Worm (Caenorhabditis elegans) whole organism, young adult: ENCODE data around the gene slfl-5.

Source experiments
- C06A6.2 ChIP-seq: fragments of 200-800 bp; sonication (Bioruptor generic); conservative IDR thresholded peaks from 2 replicates; pipeline ENCODE4 v1.3.6; 2022; ENCODE audit warnings: missing genetic modification characterization, missing compliant biosample characterization
- F33H1.4 ChIP-seq: fragments of 200-800 bp; sonication (Bioruptor generic); IDR thresholded peaks from 2 replicates; pipeline ENCODE4 v1.3.6; 2022; ENCODE audit warnings: missing genetic modification reagents, missing genetic modification characterization, missing compliant biosample characterization
- Y95B8A.8 ChIP-seq: fragments of 200-800 bp; sonication (Bioruptor generic); IDR thresholded peaks from 2 replicates; pipeline ENCODE4 v1.3.6; 2022; ENCODE audit warnings: missing genetic modification reagents, missing genetic modification characterization, missing compliant biosample characterization
- ceh-40 ChIP-seq: fragments of 200-800 bp; sonication (Bioruptor generic); IDR thresholded peaks from 2 replicates; pipeline ENCODE4 v1.3.6; 2022; ENCODE audit warnings: missing genetic modification characterization, missing compliant biosample characterization
- nfya-1 ChIP-seq: sonication (generic microtip); optimal IDR thresholded peaks from 2 replicates; lab custom pipeline; 2017; ENCODE audit warnings: antibody characterized with exemption, missing compliant biosample characterization, missing genetic modification characterization, borderline replicate concordance; ENCODE audit not compliant: insufficient read depth
- nfyb-1 ChIP-seq: fragments of 200-800 bp; sonication (Bioruptor generic); IDR thresholded peaks from 2 replicates; pipeline ENCODE4 v1.3.6; 2022; ENCODE audit warnings: missing genetic modification reagents, missing genetic modification characterization, missing compliant biosample characterization
- nhr-90 ChIP-seq: sonication (generic microtip); optimal IDR thresholded peaks from 2 replicates; lab custom pipeline; 2016; ENCODE audit warnings: missing genotype, mild to moderate bottlenecking, missing genetic modification characterization, missing compliant biosample characterization
- unc-130 ChIP-seq: sonication (generic microtip); optimal IDR thresholded peaks from 2 replicates; lab custom pipeline; 2016; ENCODE audit warnings: missing genetic modification reagents, missing genetic modification characterization, missing compliant biosample characterization
- ztf-18 ChIP-seq: sonication (generic microtip); optimal IDR thresholded peaks from 2 replicates; lab custom pipeline; 2016; ENCODE audit warnings: missing genotype, mild to moderate bottlenecking, missing genetic modification characterization, missing compliant biosample characterization
- ztf-6 ChIP-seq: fragments of 200-800 bp; sonication (Bioruptor generic); IDR thresholded peaks from 2 replicates; pipeline ENCODE4 v1.3.6; 2022; ENCODE audit warnings: missing genetic modification reagents, missing genetic modification characterization, missing compliant biosample characterization

DNA sequence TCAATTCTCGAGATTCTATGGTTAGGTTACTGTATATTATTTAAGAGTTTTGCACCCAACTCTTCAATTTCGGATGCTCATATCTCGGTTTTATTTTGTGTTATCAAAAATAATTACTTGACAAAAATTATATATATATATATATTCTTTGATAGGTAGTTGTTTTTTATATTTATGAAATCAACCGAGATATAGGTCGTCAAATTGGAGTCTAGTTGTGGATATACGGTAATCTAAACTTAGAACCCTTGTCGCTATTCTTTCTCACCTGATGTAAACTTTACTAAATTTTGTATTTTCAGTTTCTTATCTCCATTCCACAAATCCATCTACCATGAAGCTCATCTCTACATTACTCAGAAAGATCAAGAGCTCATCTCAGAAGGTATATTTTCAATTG is 38.3 kb upstream of the slfl-5 start, which contains the start of gene F55C5.10:
- TF ChIP-seq Y95B8A.8 (GFP tag; lab: Robert Waterston, UW) = no peak
- TF ChIP-seq nhr-90 = no peak
- TF ChIP-seq ceh-40 (GFP tag; lab: Robert Waterston, UW) = no peak
- TF ChIP-seq F33H1.4 = no peak
- no peak for TF ChIP-seq C06A6.2 (GFP tag; lab: Robert Waterston, UW)
- no peak for TF ChIP-seq nfya-1 (tag; lab: Kevin White, UChicago)
- TF ChIP-seq unc-130 (GFP tag; lab: Kevin White, UChicago) = no peak
- no peak for TF ChIP-seq nfyb-1 (GFP tag; lab: Robert Waterston, UW)
- no peak for TF ChIP-seq ztf-18 (tag; lab: Kevin White, UChicago)
- TF ChIP-seq ztf-6 = no peak
